Fruit fly (Drosophila melanogaster) whole organism: ENCODE measurements around the gene CG34266.

Source experiments
- CG8478 ChIP-seq: fragments of >200 bp; optimal IDR thresholded peaks from 2 replicates; lab custom pipeline; 2018; ENCODE audit warnings: inconsistent platforms
- Dll ChIP-seq: fragments of >200 bp; optimal IDR thresholded peaks from 2 replicates; lab custom pipeline; 2017
- EcR ChIP-seq, 2 experiments: fragments of >200 bp; optimal IDR thresholded peaks; 2 replicates each; lab custom pipeline; 2017; ENCODE audit warnings: missing biosample characterization in 2 of 2, missing genetic modification characterization in 2 of 2, missing genetic modification reagents in 2 of 2
- psq ChIP-seq: fragments of >200 bp; optimal IDR thresholded peaks from 2 replicates; lab custom pipeline; 2017
- usp ChIP-seq: fragments of >200 bp; optimal IDR thresholded peaks from 2 replicates; lab custom pipeline; 2017; ENCODE audit warnings: missing biosample characterization, missing genetic modification characterization, mixed read lengths

DNA sequence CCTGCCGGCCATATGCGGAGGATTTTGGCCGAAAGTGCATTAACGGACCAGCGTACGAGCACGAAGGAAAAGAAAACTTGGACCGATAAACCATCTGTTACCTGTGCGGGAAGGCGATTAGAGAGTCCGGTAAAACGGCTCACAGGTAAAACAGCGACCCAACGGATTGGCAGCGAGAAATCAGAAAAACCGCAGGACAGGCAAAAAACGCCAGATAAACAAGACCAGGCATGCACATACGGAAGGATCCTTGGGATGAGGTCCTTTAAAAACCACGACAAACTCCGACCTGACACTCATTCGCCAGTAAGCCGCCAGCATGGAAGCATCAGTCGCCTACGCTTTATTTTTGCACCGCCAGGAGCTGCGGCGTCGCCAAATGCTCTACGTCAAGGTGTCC is at the start of gene CG34266:
- TF ChIP-seq Dll (lab: Kevin White, UChicago) (no peak), psq (no peak), usp (no peak), EcR (GFP tag; optimal IDR thresholded peaks at IDR 0.05; lab: Kevin White, UChicago) (no peak), CG8478 (no peak)
